Worm (Caenorhabditis elegans) whole organism, late embryonic: ENCODE measurements around the gene srh-195.

Experiments used
- Y22D7AL.16 ChIP-seq: sonication (generic microtip); optimal IDR thresholded peaks from 2 replicates; lab custom pipeline; 2016; ENCODE audit warnings: missing genetic modification characterization, missing compliant biosample characterization
- ama-1 ChIP-seq: fragments of 150-350 bp; optimal IDR thresholded peaks from 2 replicates; lab custom pipeline; 2014
- lin-11 ChIP-seq: fragments of 200-800 bp; sonication (Bioruptor generic); optimal IDR thresholded peaks from 2 replicates; lab custom pipeline; 2018; ENCODE audit warnings: mild to moderate bottlenecking, missing genetic modification characterization, missing compliant biosample characterization
- madf-2 ChIP-seq: sonication (generic microtip); optimal IDR thresholded peaks from 2 replicates; lab custom pipeline; 2017; ENCODE audit warnings: missing genetic modification characterization, missing compliant biosample characterization
- nfya-1 ChIP-seq: sonication (generic microtip); optimal IDR thresholded peaks from 2 replicates; lab custom pipeline; 2017; ENCODE audit warnings: missing genetic modification characterization, mild to moderate bottlenecking, missing compliant biosample characterization, antibody characterized with exemption, moderate library complexity
- pha-4 ChIP-seq: fragments of 150-350 bp; optimal IDR thresholded peaks from 2 replicates; lab custom pipeline; 2018; ENCODE audit warnings: missing biosample characterization, missing genetic modification reagents, missing genetic modification characterization
- tbx-2 ChIP-seq: sonication (generic microtip); optimal IDR thresholded peaks from 2 replicates; lab custom pipeline; 2016; ENCODE audit warnings: missing genetic modification characterization, missing compliant biosample characterization
- unc-86 ChIP-seq: sonication (generic microtip); optimal IDR thresholded peaks from 2 replicates; lab custom pipeline; 2016; ENCODE audit warnings: missing genetic modification characterization, missing compliant biosample characterization

DNA sequence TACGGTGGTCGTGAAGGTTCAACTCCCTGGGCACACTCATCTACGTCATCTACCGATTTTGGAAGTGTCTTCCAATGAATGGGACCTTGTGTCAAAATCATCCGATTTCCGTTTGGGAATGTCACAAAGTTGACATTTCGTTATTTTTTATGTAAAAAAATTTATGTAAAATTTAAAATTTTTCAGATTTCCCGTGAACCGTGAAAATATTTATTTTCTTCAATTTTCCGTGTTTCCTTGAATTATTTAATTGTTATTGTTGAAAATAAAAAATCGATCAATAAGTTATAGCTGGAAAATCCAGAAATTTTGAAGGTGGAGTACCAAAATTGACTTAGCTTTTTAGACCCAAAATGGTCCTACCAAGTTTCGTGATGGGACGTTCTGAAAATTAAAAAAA is 18.9 kb upstream of the srh-195 start, which contains the start of gene hpo-7:
- TF ChIP-seq nfya-1 (tag; lab: Kevin White, UChicago) = no peak
- TF ChIP-seq lin-11 (tag; lab: Kevin White, UChicago) = no peak
- TF ChIP-seq tbx-2 (tag; lab: Kevin White, UChicago) = no peak
- no peak for TF ChIP-seq pha-4
- TF ChIP-seq ama-1 (lab: Kevin White, UChicago) = no peak
- TF ChIP-seq madf-2 = no peak
- TF ChIP-seq Y22D7AL.16 (tag; lab: Kevin White, UChicago) = no peak
- TF ChIP-seq unc-86 (tag; lab: Kevin White, UChicago) = no peak
